Fruit fly (Drosophila melanogaster) whole organism, embryonic: Measurements from ENCODE around the gene Cdc7.

Source experiments
- CG11723 ChIP-seq: fragments of 200-800 bp; sonication (Bioruptor generic); optimal IDR thresholded peaks from 2 replicates; lab custom pipeline; 2017; ENCODE audit warnings: missing biosample characterization, mild to moderate bottlenecking, missing genetic modification characterization
- CG9609 ChIP-seq: fragments of 200-800 bp; sonication (Bioruptor generic); optimal IDR thresholded peaks from 3 replicates; lab custom pipeline; 2016; ENCODE audit warnings: missing biosample characterization, missing genetic modification characterization
- Rx ChIP-seq: fragments of 200-800 bp; sonication (Bioruptor generic); IDR thresholded peaks from 2 replicates; pipeline ENCODE4 v1.3.6; 2022; ENCODE audit warnings: missing biosample characterization, missing genetic modification characterization
- gt ChIP-seq: fragments of 200-800 bp; sonication (Bioruptor generic); IDR thresholded peaks from 2 replicates; pipeline ENCODE4 v1.3.6; 2022; ENCODE audit warnings: missing biosample characterization, missing genetic modification characterization
- tup ChIP-seq: fragments of 200-800 bp; sonication (Bioruptor generic); optimal IDR thresholded peaks from 2 replicates; lab custom pipeline; 2016; ENCODE audit warnings: missing biosample characterization, mild to moderate bottlenecking, missing genetic modification characterization, moderate library complexity
- zfh2 ChIP-seq: fragments of 200-800 bp; sonication (Bioruptor generic); optimal IDR thresholded peaks from 2 replicates; lab custom pipeline; 2016; ENCODE audit warnings: missing biosample characterization, missing genetic modification characterization

DNA sequence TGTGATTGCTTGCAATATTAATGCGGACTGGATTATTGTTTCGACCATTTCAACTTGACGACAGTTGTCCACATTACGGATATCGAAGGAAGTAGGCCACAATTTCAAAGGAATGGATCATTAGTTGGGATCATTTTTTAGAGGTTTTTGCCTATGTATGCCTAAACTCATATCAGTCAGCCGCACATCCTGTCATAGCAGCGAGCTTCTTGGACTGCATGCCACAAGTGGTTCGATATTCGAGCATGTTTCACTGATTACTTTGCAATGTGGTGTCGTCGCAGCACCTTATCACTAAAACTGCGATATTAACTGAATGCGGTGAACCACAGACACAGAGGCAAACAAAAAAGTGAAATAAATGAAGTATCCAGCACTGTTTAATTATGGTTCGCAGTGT, 9.6 kb downstream of the Cdc7 start:
- no peak for TF ChIP-seq zfh2
- TF ChIP-seq tup (GFP tag; lab: Kevin White, UChicago), result no peak
- no peak for TF ChIP-seq CG11723
- no peak for TF ChIP-seq CG9609
- no peak for TF ChIP-seq Rx (GFP tag; lab: Robert Waterston, UW)
- no peak for TF ChIP-seq gt (GFP tag; lab: Robert Waterston, UW)
